Fruit fly (Drosophila melanogaster): ENCODE data around the gene goe.

Gene goe

DNA sequence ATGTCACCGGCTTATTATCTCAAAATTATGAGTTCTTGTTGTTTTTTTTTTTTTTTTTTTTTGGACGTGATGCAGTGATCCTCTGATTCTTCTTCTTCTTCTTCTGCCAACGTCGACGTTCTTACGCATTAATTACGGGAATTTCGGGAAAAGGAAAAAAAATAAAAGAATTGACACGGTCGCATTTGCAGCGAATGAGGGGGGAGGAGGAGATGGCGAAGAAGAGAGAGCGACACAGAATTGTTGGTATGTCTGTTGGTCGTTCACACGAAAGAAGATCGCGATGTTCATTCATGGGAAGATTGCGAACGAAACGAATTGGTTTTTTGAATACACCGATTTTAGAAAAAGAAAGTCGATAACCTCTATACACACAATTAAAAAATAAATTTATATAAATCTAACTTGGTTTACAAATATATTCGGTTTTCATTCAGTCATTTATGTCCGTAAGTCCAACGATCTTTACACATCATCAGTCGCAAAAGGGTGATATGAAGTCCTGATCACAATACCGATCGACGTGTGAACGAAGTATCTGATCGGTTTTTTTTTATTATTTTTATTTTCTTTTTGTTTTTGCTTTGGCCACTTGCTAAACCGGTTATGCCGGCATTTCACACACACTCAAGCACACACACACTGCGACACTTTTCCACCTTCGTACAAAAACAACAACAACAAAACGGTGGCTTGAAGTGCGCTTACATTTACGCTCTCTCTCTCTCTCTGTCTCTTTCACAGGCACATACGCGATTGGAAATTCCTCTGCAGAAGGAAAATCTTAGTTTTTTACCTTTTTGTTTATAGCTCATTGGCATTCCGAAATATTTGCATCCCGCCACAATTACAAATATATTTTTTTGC is 765 bp downstream of the goe start:
- TF ChIP-seq Dif (GFP tag; optimal IDR thresholded peaks at IDR 0.05; ENCODE audit: partially characterized antibody) (peak; percentile 26), Dfd (GFP tag; optimal IDR thresholded peaks at IDR 0.05) (no peak), N (GFP tag; optimal IDR thresholded peaks at IDR 0.05) (no peak), GATAd (GFP tag; optimal IDR thresholded peaks at IDR 0.05) (no peak), HLH106 (tag; optimal IDR thresholded peaks at IDR 0.05) (peak; percentile 88), Myc (optimal IDR thresholded peaks at IDR 0.05) (no peak), usp (GFP tag; optimal IDR thresholded peaks at IDR 0.05) (no peak), br (GFP tag; optimal IDR thresholded peaks at IDR 0.05) (peak; percentile 70), fru (GFP tag; optimal IDR thresholded peaks at IDR 0.05) (peak; percentile 85), lola (GFP tag; optimal IDR thresholded peaks at IDR 0.05) (no peak), CG9705 (GFP tag; optimal IDR thresholded peaks at IDR 0.05) (peak; percentile 81), sv (GFP tag; optimal IDR thresholded peaks at IDR 0.05) (peak; percentile 54), h (GFP tag; optimal IDR thresholded peaks at IDR 0.05) (peak; percentile 85), Hnf4 (GFP tag; optimal IDR thresholded peaks at IDR 0.05) (peak; percentile 62), dmrt93B (GFP tag; optimal IDR thresholded peaks at IDR 0.05) (peak; percentile 76), Hr78 (GFP tag; optimal IDR thresholded peaks at IDR 0.05) (no peak), pan (optimal IDR thresholded peaks at IDR 0.05) (no peak), Abd-B (GFP tag; optimal IDR thresholded peaks at IDR 0.05) (no peak), dl (GFP tag; optimal IDR thresholded peaks at IDR 0.05; ENCODE audit: insufficient read depth in 1 of 2, partially characterized antibody in 2 of 2) (peak in 1 of 2 experiments; percentile 18), Hr83 (GFP tag; optimal IDR thresholded peaks at IDR 0.05; ENCODE audit: poor library complexity, severe bottlenecking) (peak; percentile 28), psq (GFP tag; optimal IDR thresholded peaks at IDR 0.05) (peak; percentile 86), woc (GFP tag; optimal IDR thresholded peaks at IDR 0.05) (peak; percentile 83), Jra (GFP tag; optimal IDR thresholded peaks at IDR 0.05) (peak; percentile 13), Vsx2 (GFP tag; optimal IDR thresholded peaks at IDR 0.05; ENCODE audit: partially characterized antibody) (peak; percentile 63), rgr (GFP tag; optimal IDR thresholded peaks at IDR 0.05) (peak; percentile 73), sage (GFP tag; optimal IDR thresholded peaks at IDR 0.05) (peak; percentile 65), jim (GFP tag; optimal IDR thresholded peaks at IDR 0.05) (peak; percentile 94), Mio (GFP tag; optimal IDR thresholded peaks at IDR 0.05) (no peak), foxo (GFP tag; optimal IDR thresholded peaks at IDR 0.05) (peak in 1 of 2 experiments; percentile 77), CG32264 (GFP tag; optimal IDR thresholded peaks at IDR 0.05) (peak; percentile 11), Sp1 (GFP tag; optimal IDR thresholded peaks at IDR 0.05) (peak; percentile 96), Rel (GFP tag; optimal IDR thresholded peaks at IDR 0.05) (peak; percentile 80), Rel (tag; optimal IDR thresholded peaks at IDR 0.05) (peak; percentile 68), CrebA (GFP tag; optimal IDR thresholded peaks at IDR 0.05; ENCODE audit: borderline replicate concordance) (peak; percentile 52), brk (GFP tag; optimal IDR thresholded peaks at IDR 0.05) (peak; percentile 55), OdsH (GFP tag; optimal IDR thresholded peaks at IDR 0.05) (peak; percentile 78), ey (GFP tag; optimal IDR thresholded peaks at IDR 0.05) (peak; percentile 67), tai (GFP tag; optimal IDR thresholded peaks at IDR 0.05) (no peak), dsf (GFP tag; optimal IDR thresholded peaks at IDR 0.05; ENCODE audit: borderline replicate concordance) (peak; percentile 1)

DNA sequence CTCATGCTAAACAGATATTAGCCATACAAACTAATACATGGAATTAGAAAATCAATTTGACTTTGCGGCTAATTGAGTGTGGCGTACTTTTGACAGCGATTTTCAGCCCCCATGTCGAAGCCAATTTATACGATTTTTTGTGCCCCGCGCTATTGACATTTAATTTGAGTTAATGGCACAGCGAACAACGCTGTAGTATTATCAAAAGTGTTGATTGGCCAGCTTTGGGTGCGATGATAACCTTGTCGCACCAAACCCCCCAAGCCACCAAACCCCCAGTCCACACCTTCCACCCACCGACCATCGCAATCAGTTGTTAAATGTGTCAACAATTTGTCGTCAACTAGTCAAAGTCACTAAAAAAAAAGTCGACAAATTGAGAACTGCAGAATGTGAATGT is 2.4 kb downstream of the goe start:
- TF ChIP-seq tai (GFP tag; optimal IDR thresholded peaks at IDR 0.05) (no peak), GATAd (GFP tag; optimal IDR thresholded peaks at IDR 0.05) (no peak), Vsx2 (GFP tag; optimal IDR thresholded peaks at IDR 0.05; ENCODE audit: partially characterized antibody) (no peak), Hr83 (GFP tag; optimal IDR thresholded peaks at IDR 0.05; ENCODE audit: poor library complexity, severe bottlenecking) (no peak), h (GFP tag; optimal IDR thresholded peaks at IDR 0.05) (no peak), Dif (GFP tag; optimal IDR thresholded peaks at IDR 0.05; ENCODE audit: partially characterized antibody) (no peak), pan (optimal IDR thresholded peaks at IDR 0.05) (no peak), usp (GFP tag; optimal IDR thresholded peaks at IDR 0.05) (no peak), rgr (GFP tag; optimal IDR thresholded peaks at IDR 0.05) (no peak), Mio (GFP tag; optimal IDR thresholded peaks at IDR 0.05) (no peak), woc (GFP tag; optimal IDR thresholded peaks at IDR 0.05) (no peak), jim (GFP tag; optimal IDR thresholded peaks at IDR 0.05) (no peak), sv (GFP tag; optimal IDR thresholded peaks at IDR 0.05) (no peak), psq (GFP tag; optimal IDR thresholded peaks at IDR 0.05) (no peak), dsf (GFP tag; optimal IDR thresholded peaks at IDR 0.05; ENCODE audit: borderline replicate concordance) (no peak), lola (GFP tag; optimal IDR thresholded peaks at IDR 0.05) (no peak), fru (GFP tag; optimal IDR thresholded peaks at IDR 0.05) (no peak), Sp1 (GFP tag; optimal IDR thresholded peaks at IDR 0.05) (no peak), ey (GFP tag; optimal IDR thresholded peaks at IDR 0.05) (no peak)

Measured in whole organism, wandering third instar larva.